Worm (Caenorhabditis elegans) whole organism, L4 larva: ENCODE results near the gene T12G3.2.

ENCODE experiments used
- Y105C5A.15 ChIP-seq: fragments of 200-800 bp; sonication (Bioruptor generic); IDR thresholded peaks from 2 replicates; pipeline ENCODE4 v1.3.6; 2022; ENCODE audit warnings: missing genetic modification characterization, missing compliant biosample characterization
- nhr-25 ChIP-seq: sonication (generic microtip); optimal IDR thresholded peaks from 2 replicates; lab custom pipeline; 2017; ENCODE audit warnings: missing genetic modification characterization, mild to moderate bottlenecking, missing compliant biosample characterization, antibody characterized with exemption, moderate library complexity, borderline replicate concordance; ENCODE audit not compliant: insufficient read depth
- pqm-1 ChIP-seq: sonication (generic microtip); optimal IDR thresholded peaks from 2 replicates; lab custom pipeline; 2017; ENCODE audit warnings: missing biosample characterization, missing genetic modification characterization
- unc-39 ChIP-seq: sonication (generic microtip); optimal IDR thresholded peaks from 2 replicates; lab custom pipeline; 2017; ENCODE audit warnings: missing biosample characterization, missing genetic modification characterization

ce11 chrIV:12086498-12086897 is 39.7 kb upstream of the T12G3.2 start:
- no peak for TF ChIP-seq unc-39 (tag; lab: Kevin White, UChicago)
- TF ChIP-seq Y105C5A.15 (GFP tag; lab: Robert Waterston, UW): peak; percentile 94
- TF ChIP-seq pqm-1 (tag; lab: Kevin White, UChicago): peak; percentile 14
- TF ChIP-seq nhr-25: peak; percentile 87
